Worm (Caenorhabditis elegans) whole organism, early embryonic: Measurements from ENCODE around the gene R10E8.6.

ENCODE experiments used
- B0310.2 ChIP-seq: sonication (generic microtip); optimal IDR thresholded peaks from 2 replicates; lab custom pipeline; 2016; ENCODE audit warnings: mild to moderate bottlenecking, missing genetic modification characterization, missing compliant biosample characterization
- aly-1 ChIP-seq: sonication (generic microtip); optimal IDR thresholded peaks from 2 replicates; lab custom pipeline; 2016; ENCODE audit warnings: missing genetic modification characterization, missing compliant biosample characterization
- flt-1 ChIP-seq: fragments of 200-800 bp; sonication (Bioruptor generic); IDR thresholded peaks from 2 replicates; pipeline ENCODE4 v1.3.6; 2022; ENCODE audit warnings: missing genetic modification characterization, missing compliant biosample characterization
- hmbx-1 ChIP-seq: sonication (generic microtip); optimal IDR thresholded peaks from 2 replicates; lab custom pipeline; 2016; ENCODE audit warnings: mild to moderate bottlenecking, missing genetic modification characterization, missing compliant biosample characterization
- hmg-4 ChIP-seq: fragments of 200-800 bp; sonication (Bioruptor generic); optimal IDR thresholded peaks from 2 replicates; lab custom pipeline; 2018; ENCODE audit warnings: mild to moderate bottlenecking, missing genetic modification characterization, missing compliant biosample characterization
- tbx-11 ChIP-seq: fragments of 200-800 bp; sonication (Bioruptor generic); IDR thresholded peaks from 2 replicates; pipeline ENCODE4 v1.3.6; 2022; ENCODE audit warnings: missing genetic modification characterization, missing compliant biosample characterization
- tbx-37 ChIP-seq: fragments of 200-800 bp; sonication (Bioruptor generic); conservative IDR thresholded peaks from 2 replicates; pipeline ENCODE4 v1.3.6; 2022; ENCODE audit warnings: missing genetic modification reagents, missing genetic modification characterization, missing compliant biosample characterization

ce11 chrV:18253494-18253893, 12.7 kb downstream of the R10E8.6 start, which contains the start of gene R10E8.2:
- TF ChIP-seq tbx-11 (no peak), flt-1 (no peak), aly-1 (tag; lab: Kevin White, UChicago) (no peak), hmbx-1 (tag; lab: Kevin White, UChicago) (no peak), hmg-4 (GFP tag; lab: Kevin White, UChicago) (no peak), tbx-37 (GFP tag; lab: Robert Waterston, UW) (no peak), B0310.2 (no peak)
